Worm (Caenorhabditis elegans) whole organism, L1 larva: ENCODE measurements around the gene Y41D4A.7.

Source experiments
- C16A3.4 ChIP-seq: fragments of 150-350 bp; optimal IDR thresholded peaks from 2 replicates; lab custom pipeline; 2014; ENCODE audit warnings: missing biosample characterization, missing genetic modification characterization
- C34B4.2 ChIP-seq: sonication (generic microtip); optimal IDR thresholded peaks from 2 replicates; lab custom pipeline; 2017; ENCODE audit warnings: mild to moderate bottlenecking, missing genetic modification characterization, missing compliant biosample characterization
- F16B12.6 ChIP-seq: fragments of 150-350 bp; optimal IDR thresholded peaks from 2 replicates; lab custom pipeline; 2014; ENCODE audit warnings: missing biosample characterization, missing genetic modification characterization
- aha-1 ChIP-seq: fragments of 150-350 bp; optimal IDR thresholded peaks from 2 replicates; lab custom pipeline; 2014; ENCODE audit warnings: missing biosample characterization, missing genetic modification characterization
- alr-1 ChIP-seq: fragments of 200-800 bp; sonication (Bioruptor generic); optimal IDR thresholded peaks from 2 replicates; lab custom pipeline; 2018; ENCODE audit warnings: borderline replicate concordance, mild to moderate bottlenecking, missing genetic modification characterization, missing compliant biosample characterization
- aly-2 ChIP-seq: fragments of 150-350 bp; optimal IDR thresholded peaks from 2 replicates; lab custom pipeline; 2014; ENCODE audit warnings: missing biosample characterization, missing genetic modification characterization
- ama-1 ChIP-seq: fragments of 150-350 bp; optimal IDR thresholded peaks from 2 replicates; lab custom pipeline; 2014
- ceh-63 ChIP-seq: fragments of 200-800 bp; sonication (Bioruptor generic); optimal IDR thresholded peaks from 2 replicates; lab custom pipeline; 2018; ENCODE audit warnings: mild to moderate bottlenecking, missing genetic modification characterization, missing compliant biosample characterization
- ceh-90 ChIP-seq: sonication (generic microtip); optimal IDR thresholded peaks from 2 replicates; lab custom pipeline; 2016; ENCODE audit warnings: missing genetic modification characterization, missing compliant biosample characterization
- ces-1 ChIP-seq: fragments of 150-350 bp; optimal IDR thresholded peaks from 2 replicates; lab custom pipeline; 2014; ENCODE audit warnings: missing biosample characterization, missing genetic modification reagents, missing genetic modification characterization
- dpl-1 ChIP-seq, 3 experiments: fragments of 150-350 bp in 2 of 3; sonication (generic microtip) in 1 of 3; optimal IDR thresholded peaks; 2 replicates each; lab custom pipeline; 2014 to 2017; ENCODE audit warnings: missing biosample characterization in 3 of 3, missing genetic modification characterization in 3 of 3, missing genetic modification reagents in 3 of 3
- dsc-1 ChIP-seq: sonication (generic microtip); optimal IDR thresholded peaks from 2 replicates; lab custom pipeline; 2016; ENCODE audit warnings: mild to moderate bottlenecking, missing genetic modification characterization, missing compliant biosample characterization
- efl-3 ChIP-seq: fragments of 200-800 bp; sonication (Bioruptor generic); optimal IDR thresholded peaks from 2 replicates; lab custom pipeline; 2018; ENCODE audit warnings: mild to moderate bottlenecking, missing genetic modification characterization, missing compliant biosample characterization
- egl-13 ChIP-seq: sonication (generic microtip); optimal IDR thresholded peaks from 2 replicates; lab custom pipeline; 2016; ENCODE audit warnings: missing genotype, missing genetic modification reagents, missing genetic modification characterization, missing compliant biosample characterization
- egl-27 ChIP-seq, 2 experiments: fragments of 150-350 bp in 1 of 2; sonication (generic microtip); optimal IDR thresholded peaks; 3 replicates each; lab custom pipeline; 2017 to 2018; ENCODE audit warnings: missing biosample characterization in 2 of 2, missing genetic modification characterization in 2 of 2, missing genetic modification reagents in 2 of 2
- elt-2 ChIP-seq: sonication (generic microtip); optimal IDR thresholded peaks from 2 replicates; lab custom pipeline; 2016; ENCODE audit warnings: missing genetic modification characterization, mild to moderate bottlenecking, inconsistent platforms, missing compliant biosample characterization, missing genetic modification reagents
- elt-3 ChIP-seq, 6 experiments: fragments of 150-350 bp in 1 of 6; sonication (generic microtip); optimal IDR thresholded peaks; 2 replicates each; lab custom pipeline; 2017 to 2018; ENCODE audit warnings: missing biosample characterization in 6 of 6, missing genetic modification characterization in 6 of 6, inconsistent platforms in 1 of 6
- fkh-10 ChIP-seq: sonication (generic microtip); optimal IDR thresholded peaks from 2 replicates; lab custom pipeline; 2017; ENCODE audit warnings: missing biosample characterization, missing genetic modification reagents, missing genetic modification characterization
- fkh-4 ChIP-seq: sonication (generic microtip); optimal IDR thresholded peaks from 2 replicates; lab custom pipeline; 2016; ENCODE audit warnings: missing compliant biosample characterization, missing genetic modification characterization, borderline replicate concordance
- fkh-8 ChIP-seq: sonication (generic microtip); optimal IDR thresholded peaks from 2 replicates; lab custom pipeline; 2016; ENCODE audit warnings: mild to moderate bottlenecking, missing genetic modification characterization, missing compliant biosample characterization
- grh-1 ChIP-seq: fragments of 200-800 bp; sonication (Bioruptor generic); IDR thresholded peaks from 2 replicates; pipeline ENCODE4 v1.3.6; 2022; ENCODE audit warnings: missing genetic modification reagents, missing genetic modification characterization, missing compliant biosample characterization
- hlh-4 ChIP-seq: sonication (generic microtip); optimal IDR thresholded peaks from 2 replicates; lab custom pipeline; 2016; ENCODE audit warnings: mild to moderate bottlenecking, missing genetic modification characterization, missing compliant biosample characterization
- hpl-2 ChIP-seq: fragments of 150-350 bp; optimal IDR thresholded peaks from 2 replicates; lab custom pipeline; 2014; ENCODE audit warnings: missing biosample characterization, missing genetic modification reagents, missing genetic modification characterization
- irx-1 ChIP-seq: sonication (generic microtip); optimal IDR thresholded peaks from 2 replicates; lab custom pipeline; 2016; ENCODE audit warnings: missing genetic modification characterization, missing compliant biosample characterization
- jun-1 ChIP-seq: fragments of 150-350 bp; optimal IDR thresholded peaks from 2 replicates; lab custom pipeline; 2014; ENCODE audit warnings: missing biosample characterization, missing genetic modification reagents, missing genetic modification characterization
- lin-14 ChIP-seq: fragments of 200-800 bp; sonication (Bioruptor generic); optimal IDR thresholded peaks from 2 replicates; lab custom pipeline; 2018; ENCODE audit warnings: mild to moderate bottlenecking, missing genetic modification characterization, moderate library complexity, missing compliant biosample characterization
- mdl-1 ChIP-seq, 2 experiments: fragments of 150-350 bp; optimal IDR thresholded peaks; 2 replicates each; lab custom pipeline; 2014 to 2017; ENCODE audit warnings: missing biosample characterization in 2 of 2, missing genetic modification characterization in 2 of 2, inconsistent platforms in 1 of 2
- mef-2 ChIP-seq: fragments of 150-350 bp; optimal IDR thresholded peaks from 2 replicates; lab custom pipeline; 2014; ENCODE audit warnings: missing biosample characterization, missing genetic modification characterization
- mep-1 ChIP-seq: fragments of 150-350 bp; optimal IDR thresholded peaks from 2 replicates; lab custom pipeline; 2014; ENCODE audit warnings: missing biosample characterization, missing genetic modification characterization
- nhr-11 ChIP-seq: fragments of 150-350 bp; optimal IDR thresholded peaks from 2 replicates; lab custom pipeline; 2014; ENCODE audit warnings: missing biosample characterization, missing genetic modification characterization
- nhr-12 ChIP-seq: sonication (generic microtip); optimal IDR thresholded peaks from 2 replicates; lab custom pipeline; 2017; ENCODE audit warnings: missing biosample characterization, missing genetic modification characterization
- nhr-19 ChIP-seq: fragments of 200-800 bp; sonication (Bioruptor generic); conservative IDR thresholded peaks from 2 replicates; pipeline ENCODE4 v1.3.6; 2022; ENCODE audit warnings: missing genetic modification characterization, missing compliant biosample characterization
- nhr-28 ChIP-seq: fragments of 150-350 bp; optimal IDR thresholded peaks from 2 replicates; lab custom pipeline; 2014; ENCODE audit warnings: missing biosample characterization, missing genetic modification characterization
- nhr-47 ChIP-seq: sonication (generic microtip); optimal IDR thresholded peaks from 2 replicates; lab custom pipeline; 2016; ENCODE audit warnings: mild to moderate bottlenecking, missing genetic modification characterization, moderate library complexity, missing compliant biosample characterization
- nhr-71 ChIP-seq: sonication (generic microtip); optimal IDR thresholded peaks from 2 replicates; lab custom pipeline; 2016; ENCODE audit warnings: mild to moderate bottlenecking, missing genetic modification characterization, moderate library complexity, missing compliant biosample characterization
- nhr-77 ChIP-seq: fragments of 150-350 bp; optimal IDR thresholded peaks from 2 replicates; lab custom pipeline; 2014; ENCODE audit warnings: missing biosample characterization, missing genetic modification characterization
- nhr-85 ChIP-seq: sonication (generic microtip); peaks from one replicate; lab custom pipeline; 2016; ENCODE audit warnings: missing genetic modification characterization, inconsistent platforms, missing compliant biosample characterization
- nhr-90 ChIP-seq: sonication (generic microtip); optimal IDR thresholded peaks from 2 replicates; lab custom pipeline; 2016; ENCODE audit warnings: mild to moderate bottlenecking, missing genetic modification characterization, missing compliant biosample characterization; ENCODE audit not compliant: poor library complexity
- pag-3 ChIP-seq: sonication (generic microtip); optimal IDR thresholded peaks from 2 replicates; lab custom pipeline; 2017; ENCODE audit warnings: missing genetic modification characterization, mild to moderate bottlenecking, missing compliant biosample characterization, antibody characterized with exemption, borderline replicate concordance; ENCODE audit not compliant: insufficient read depth
- pqm-1 ChIP-seq: sonication (generic microtip); optimal IDR thresholded peaks from 3 replicates; lab custom pipeline; 2017; ENCODE audit warnings: missing biosample characterization, missing genetic modification characterization
- rnt-1 ChIP-seq: sonication (generic microtip); optimal IDR thresholded peaks from 2 replicates; lab custom pipeline; 2016; ENCODE audit warnings: mild to moderate bottlenecking, missing genetic modification characterization, moderate library complexity, missing compliant biosample characterization
- skn-1 ChIP-seq: fragments of 150-350 bp; optimal IDR thresholded peaks from 2 replicates; lab custom pipeline; 2014; ENCODE audit warnings: missing biosample characterization, missing genetic modification characterization
- snpc-4 ChIP-seq: fragments of 150-350 bp; optimal IDR thresholded peaks from 2 replicates; lab custom pipeline; 2014; ENCODE audit warnings: missing biosample characterization, missing genetic modification characterization
- snu-23 ChIP-seq: sonication (generic microtip); optimal IDR thresholded peaks from 2 replicates; lab custom pipeline; 2016; ENCODE audit warnings: missing genetic modification characterization, missing compliant biosample characterization
- sptf-1 ChIP-seq: fragments of 150-350 bp; optimal IDR thresholded peaks from 2 replicates; lab custom pipeline; 2014; ENCODE audit warnings: missing biosample characterization, missing genetic modification characterization
- swsn-7 ChIP-seq: sonication (generic microtip); optimal IDR thresholded peaks from 2 replicates; lab custom pipeline; 2016; ENCODE audit warnings: missing genetic modification characterization, missing compliant biosample characterization
- tlp-1 ChIP-seq: fragments of 150-350 bp; optimal IDR thresholded peaks from 2 replicates; lab custom pipeline; 2014; ENCODE audit warnings: missing biosample characterization, missing genetic modification characterization
- unc-130 ChIP-seq: fragments of 150-350 bp; optimal IDR thresholded peaks from 2 replicates; lab custom pipeline; 2017; ENCODE audit warnings: missing biosample characterization, missing genetic modification characterization, inconsistent platforms
- unc-30 ChIP-seq: sonication (generic microtip); optimal IDR thresholded peaks from 2 replicates; lab custom pipeline; 2017; ENCODE audit warnings: missing biosample characterization, missing genetic modification characterization
- unc-86 ChIP-seq: sonication (generic microtip); optimal IDR thresholded peaks from 2 replicates; lab custom pipeline; 2016; ENCODE audit warnings: missing genetic modification characterization, missing compliant biosample characterization
- unc-98 ChIP-seq: fragments of 200-800 bp; sonication (Bioruptor generic); IDR thresholded peaks from 2 replicates; pipeline ENCODE4 v1.3.6; 2022; ENCODE audit warnings: missing genetic modification characterization, missing compliant biosample characterization
- zag-1 ChIP-seq: fragments of 150-350 bp; optimal IDR thresholded peaks from 2 replicates; lab custom pipeline; 2014; ENCODE audit warnings: missing biosample characterization, missing genetic modification characterization
- zip-4 ChIP-seq: fragments of 200-800 bp; sonication (Bioruptor generic); optimal IDR thresholded peaks from 2 replicates; lab custom pipeline; 2018; ENCODE audit warnings: mild to moderate bottlenecking, missing genetic modification characterization, moderate library complexity, missing compliant biosample characterization
- ztf-11 ChIP-seq, 2 experiments: sonication (generic microtip); optimal IDR thresholded peaks; 2 replicates each; lab custom pipeline; 2016 to 2017; ENCODE audit warnings: missing genetic modification characterization in 2 of 2, missing biosample characterization in 1 of 2, missing compliant biosample characterization in 1 of 2

The Y41D4A.7 gene

DNA sequence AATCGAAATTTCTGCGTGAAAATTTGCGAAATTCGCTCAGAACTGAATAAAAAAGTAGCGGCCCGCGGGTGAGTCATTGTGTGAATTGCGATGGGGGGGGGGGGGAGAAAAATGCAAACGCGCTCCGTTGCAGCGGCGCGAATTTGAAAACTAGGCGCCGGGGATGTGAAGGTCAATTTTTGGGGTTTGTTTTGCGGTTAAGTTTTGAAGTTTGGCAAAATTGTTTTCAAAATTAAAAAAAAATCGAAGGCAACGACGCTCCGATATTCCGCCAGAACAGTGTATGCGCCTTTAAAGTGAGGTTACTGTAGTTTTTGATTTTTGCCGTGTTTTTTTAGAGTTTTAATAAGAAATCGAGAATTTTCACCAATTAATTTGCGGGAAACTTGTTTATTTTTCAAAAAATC lies 23.0 kb downstream of the Y41D4A.7 start:
- TF ChIP-seq F16B12.6 (tag; lab: Kevin White, UChicago) (peak; percentile 46), sptf-1 (tag; lab: Kevin White, UChicago) (no peak), pqm-1 (tag; lab: Kevin White, UChicago) (no peak), mep-1 (peak; percentile 3), nhr-12 (no peak), lin-14 (GFP tag; lab: Kevin White, UChicago) (no peak), C34B4.2 (tag; lab: Kevin White, UChicago) (no peak), hpl-2 (GFP tag; lab: Kevin White, UChicago) (no peak), mef-2 (tag; lab: Kevin White, UChicago) (no peak), egl-27 (tag; optimal IDR thresholded peaks at IDR 0.05; lab: Kevin White, UChicago) (no peak), unc-98 (GFP tag; lab: Robert Waterston, UW) (no peak), C16A3.4 (tag; lab: Kevin White, UChicago) (peak; percentile 5), elt-2 (tag; lab: Kevin White, UChicago) (no peak), fkh-8 (tag; lab: Kevin White, UChicago) (peak; percentile 67), ztf-11 (tag; optimal IDR thresholded peaks at IDR 0.05; lab: Kevin White, UChicago) (peak in 1 of 2 experiments; percentile 32), aly-2 (no peak), fkh-4 (tag; lab: Kevin White, UChicago) (no peak), pag-3 (tag; lab: Kevin White, UChicago) (no peak), grh-1 (GFP tag; lab: Robert Waterston, UW) (peak; percentile 32; the same call in 1 of the 2 replicates), tlp-1 (no peak), dsc-1 (tag; lab: Kevin White, UChicago) (peak; percentile 12), ama-1 (lab: Kevin White, UChicago) (no peak), skn-1 (tag; lab: Kevin White, UChicago) (peak; percentile 72), efl-3 (no peak), nhr-19 (GFP tag; lab: Robert Waterston, UW) (peak; percentile 52), hlh-4 (no peak), nhr-28 (tag; lab: Kevin White, UChicago) (no peak), irx-1 (peak; percentile 53), nhr-85 (tag; lab: Kevin White, UChicago) (no peak), ceh-90 (tag; lab: Kevin White, UChicago) (no peak), aha-1 (tag; lab: Kevin White, UChicago) (no peak), swsn-7 (tag; lab: Kevin White, UChicago) (peak; percentile 44), unc-86 (tag; lab: Kevin White, UChicago) (peak; percentile 32), nhr-77 (tag; lab: Kevin White, UChicago) (peak; percentile 8), egl-13 (tag; lab: Kevin White, UChicago) (no peak), nhr-71 (peak; percentile 57), unc-130 (tag; lab: Kevin White, UChicago) (no peak), dpl-1 (GFP tag; optimal IDR thresholded peaks at IDR 0.05; lab: Kevin White, UChicago) (peak; percentile 82 to 86 (median 85)), unc-30 (no peak), snu-23 (peak; percentile 44), nhr-90 (peak; percentile 66), elt-3 (tag; optimal IDR thresholded peaks at IDR 0.05; lab: Kevin White, UChicago) (peak in 1 of 6 experiments; percentile 3), mdl-1 (tag; optimal IDR thresholded peaks at IDR 0.05; lab: Kevin White, UChicago) (peak in 1 of 2 experiments; percentile 49), snpc-4 (tag; lab: Kevin White, UChicago) (peak; percentile 16), rnt-1 (tag; lab: Kevin White, UChicago) (no peak), alr-1 (tag; lab: Kevin White, UChicago) (no peak), ceh-63 (no peak), jun-1 (tag; lab: Kevin White, UChicago) (peak; percentile 38), zag-1 (tag; lab: Kevin White, UChicago) (no peak), nhr-11 (no peak), fkh-10 (GFP tag; lab: Kevin White, UChicago) (no peak), ces-1 (GFP tag; lab: Kevin White, UChicago) (no peak), zip-4 (GFP tag; lab: Kevin White, UChicago) (no peak), nhr-47 (tag; lab: Kevin White, UChicago) (peak; percentile 74)
